Fruit fly (Drosophila melanogaster) whole organism, wandering third instar larva: ENCODE data around the gene mtSSB.
A peak's percentile ranks its signal among the peaks of the same experiment; 100 is the strongest.

Source experiments
- Abd-B ChIP-seq: fragments of >200 bp; optimal IDR thresholded peaks from 2 replicates; lab custom pipeline; 2017; ENCODE audit warnings: missing biosample characterization, missing genetic modification characterization
- CG32264 ChIP-seq: fragments of 200-800 bp; sonication (Bioruptor generic); optimal IDR thresholded peaks from 2 replicates; lab custom pipeline; 2016; ENCODE audit warnings: missing biosample characterization, missing genetic modification characterization
- CG9705 ChIP-seq: fragments of 200-800 bp; sonication (Bioruptor generic); optimal IDR thresholded peaks from 2 replicates; lab custom pipeline; 2018; ENCODE audit warnings: missing biosample characterization, mild to moderate bottlenecking, missing genetic modification characterization
- Dif ChIP-seq: fragments of 200-275, 200-300 bp; sonication (Bioruptor generic); optimal IDR thresholded peaks from 2 replicates; lab custom pipeline; 2018; ENCODE audit warnings: missing biosample characterization, missing genetic modification characterization; ENCODE audit not compliant: partially characterized antibody
- GATAd ChIP-seq: sonication (Bioruptor generic); optimal IDR thresholded peaks from 2 replicates; lab custom pipeline; 2016; ENCODE audit warnings: missing biosample characterization, missing genetic modification characterization
- HLH106 ChIP-seq: fragments of 200-800 bp; optimal IDR thresholded peaks from 3 replicates; lab custom pipeline; 2019; ENCODE audit warnings: missing biosample characterization, mild to moderate bottlenecking, missing genetic modification characterization, moderate library complexity
- Hnf4 ChIP-seq: fragments of 200-800 bp; sonication (Bioruptor generic); optimal IDR thresholded peaks from 2 replicates; lab custom pipeline; 2016; ENCODE audit warnings: missing biosample characterization, mild to moderate bottlenecking, missing genetic modification characterization
- Hr78 ChIP-seq: fragments of >200 bp; optimal IDR thresholded peaks from 2 replicates; lab custom pipeline; 2017; ENCODE audit warnings: missing biosample characterization, missing genetic modification characterization
- Mio ChIP-seq: sonication (Bioruptor generic); optimal IDR thresholded peaks from 2 replicates; lab custom pipeline; 2016; ENCODE audit warnings: missing biosample characterization, missing genetic modification characterization
- Myc ChIP-seq: fragments of >200 bp; optimal IDR thresholded peaks from 2 replicates; lab custom pipeline; 2017
- N ChIP-seq: fragments of >200 bp; optimal IDR thresholded peaks from 2 replicates; lab custom pipeline; 2018; ENCODE audit warnings: missing biosample characterization, missing external identifiers, missing genetic modification characterization
- OdsH ChIP-seq: fragments of 200-800 bp; sonication (Bioruptor generic); optimal IDR thresholded peaks from 2 replicates; lab custom pipeline; 2016; ENCODE audit warnings: missing biosample characterization, mild to moderate bottlenecking, missing genetic modification characterization
- Sp1 ChIP-seq: fragments of 200-800 bp; sonication (Bioruptor generic); optimal IDR thresholded peaks from 3 replicates; lab custom pipeline; 2019; ENCODE audit warnings: missing biosample characterization, mild to moderate bottlenecking, missing genetic modification characterization, moderate library complexity
- Vsx2 ChIP-seq: fragments of 200-300, 225-300 bp; sonication (Bioruptor generic); optimal IDR thresholded peaks from 2 replicates; lab custom pipeline; 2018; ENCODE audit warnings: missing biosample characterization, missing genetic modification characterization; ENCODE audit not compliant: partially characterized antibody
- br ChIP-seq: fragments of 200-800 bp; sonication (Bioruptor generic); optimal IDR thresholded peaks from 2 replicates; lab custom pipeline; 2016; ENCODE audit warnings: missing biosample characterization, missing genetic modification characterization
- brk ChIP-seq: fragments of 200-800 bp; sonication (Bioruptor generic); optimal IDR thresholded peaks from 2 replicates; lab custom pipeline; 2016; ENCODE audit warnings: missing biosample characterization, mild to moderate bottlenecking, missing genetic modification characterization
- dl ChIP-seq, 2 experiments: fragments of 175-275, 200-275 bp in 1 of 2; fragments of 200-275 bp in 1 of 2; sonication (Bioruptor generic); optimal IDR thresholded peaks; lab custom pipeline; 2018; ENCODE audit warnings: mild to moderate bottlenecking in 2 of 2, missing biosample characterization in 2 of 2, missing genetic modification characterization in 2 of 2, moderate library complexity in 2 of 2; ENCODE audit not compliant: partially characterized antibody in 2 of 2, insufficient read depth in 1 of 2
- dmrt93B ChIP-seq: fragments of 200-800 bp; sonication (Bioruptor generic); optimal IDR thresholded peaks from 2 replicates; lab custom pipeline; 2018; ENCODE audit warnings: missing biosample characterization, mild to moderate bottlenecking, missing genetic modification characterization
- dsf ChIP-seq: sonication (Bioruptor generic); optimal IDR thresholded peaks from 2 replicates; lab custom pipeline; 2016; ENCODE audit warnings: missing biosample characterization, missing genetic modification characterization, borderline replicate concordance
- ey ChIP-seq: fragments of 200-800 bp; sonication (Bioruptor generic); optimal IDR thresholded peaks from 2 replicates; lab custom pipeline; 2016; ENCODE audit warnings: missing biosample characterization, missing genetic modification characterization
- foxo ChIP-seq, 2 experiments: fragments of 200-800 bp; sonication (Bioruptor generic); optimal IDR thresholded peaks; 2 replicates in 1 of 2; 3 replicates in 1 of 2; lab custom pipeline; 2016 to 2017; ENCODE audit warnings: missing biosample characterization in 2 of 2, missing genetic modification characterization in 2 of 2
- fru ChIP-seq: fragments of 200-800 bp; sonication (Bioruptor generic); optimal IDR thresholded peaks from 3 replicates; lab custom pipeline; 2016; ENCODE audit warnings: missing biosample characterization, mild to moderate bottlenecking, missing genetic modification characterization
- h ChIP-seq: fragments of 200-800 bp; sonication (Bioruptor generic); optimal IDR thresholded peaks from 3 replicates; lab custom pipeline; 2016; ENCODE audit warnings: missing biosample characterization, mild to moderate bottlenecking, missing genetic modification characterization
- jim ChIP-seq: fragments of 175-275, 200-325 bp; sonication (Bioruptor generic); optimal IDR thresholded peaks from 2 replicates; lab custom pipeline; 2016; ENCODE audit warnings: missing biosample characterization, mild to moderate bottlenecking, missing genetic modification characterization
- lola ChIP-seq: fragments of >200 bp; optimal IDR thresholded peaks from 2 replicates; lab custom pipeline; 2017; ENCODE audit warnings: missing biosample characterization, missing genetic modification characterization
- pan ChIP-seq: fragments of >200 bp; optimal IDR thresholded peaks from 2 replicates; lab custom pipeline; 2017
- psq ChIP-seq: fragments of 200-800 bp; sonication (Bioruptor generic); optimal IDR thresholded peaks from 3 replicates; lab custom pipeline; 2017; ENCODE audit warnings: missing biosample characterization, mild to moderate bottlenecking, missing genetic modification characterization, moderate library complexity
- rgr ChIP-seq: fragments of 200-800 bp; sonication (Bioruptor generic); optimal IDR thresholded peaks from 3 replicates; lab custom pipeline; 2016; ENCODE audit warnings: missing biosample characterization, mild to moderate bottlenecking, missing genetic modification characterization
- sv ChIP-seq: fragments of 200-800 bp; sonication (Bioruptor generic); optimal IDR thresholded peaks from 3 replicates; lab custom pipeline; 2016; ENCODE audit warnings: missing biosample characterization, missing genetic modification characterization
- tai ChIP-seq: sonication (Bioruptor generic); optimal IDR thresholded peaks from 2 replicates; lab custom pipeline; 2016; ENCODE audit warnings: missing biosample characterization, missing genetic modification characterization
- woc ChIP-seq: sonication (Bioruptor generic); optimal IDR thresholded peaks from 2 replicates; lab custom pipeline; 2016; ENCODE audit warnings: missing biosample characterization, mild to moderate bottlenecking, missing genetic modification characterization

The mtSSB gene

dm6 chr3R:16182269-16182875 is 22.7 kb downstream of the mtSSB start:
- TF ChIP-seq fru (GFP tag; lab: Kevin White, UChicago): no peak
- TF ChIP-seq brk: no peak
- TF ChIP-seq br (GFP tag; lab: Kevin White, UChicago): no peak
- TF ChIP-seq Hr78 (GFP tag; lab: Kevin White, UChicago): no peak
- no peak for TF ChIP-seq Sp1 (GFP tag; lab: Kevin White, UChicago)
- TF ChIP-seq dl (GFP tag; optimal IDR thresholded peaks at IDR 0.05; lab: Kevin White, UChicago; ENCODE audit: insufficient read depth in 1 of 2, partially characterized antibody in 2 of 2): no peak
- no peak for TF ChIP-seq tai (GFP tag; lab: Kevin White, UChicago)
- no peak for TF ChIP-seq Vsx2 (GFP tag; lab: Kevin White, UChicago)
- no peak for TF ChIP-seq dmrt93B (GFP tag; lab: Kevin White, UChicago)
- TF ChIP-seq CG32264: no peak
- no peak for TF ChIP-seq pan (lab: Kevin White, UChicago)
- TF ChIP-seq psq (GFP tag; lab: Kevin White, UChicago): no peak
- no peak for TF ChIP-seq h (GFP tag; lab: Kevin White, UChicago)

DNA sequence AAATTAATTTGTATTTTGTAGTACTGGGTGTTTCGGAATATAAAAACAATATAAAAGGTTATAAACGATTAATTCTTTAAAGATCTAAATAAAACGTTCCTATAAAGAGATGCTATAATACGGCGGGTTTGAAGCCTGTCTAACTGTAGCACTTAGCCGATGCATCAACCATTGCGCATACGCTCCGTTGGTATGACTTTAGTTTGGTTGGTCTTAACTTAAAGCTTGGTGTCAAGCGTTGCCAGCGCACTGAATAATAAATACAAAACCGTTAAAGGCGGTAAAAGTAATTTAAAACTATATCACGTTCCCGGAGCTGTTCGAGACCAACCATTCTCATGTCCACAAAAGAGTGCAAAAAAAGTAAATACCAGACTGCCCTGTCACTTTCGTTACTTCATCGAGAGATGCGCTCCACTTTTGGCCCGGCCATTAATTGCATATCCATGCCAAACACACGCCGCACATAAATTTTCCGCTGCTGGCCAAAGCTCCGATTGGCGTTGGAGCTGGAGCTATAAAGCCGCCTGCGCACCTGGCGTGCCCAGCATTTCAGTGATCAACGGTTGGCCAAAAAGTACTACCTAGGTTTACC is 24.5 kb downstream of the mtSSB start, which contains the start of gene CG8927:
TSS of gene CG8927 (plus strand) at position 545 of the 595 bp plus-strand sequence.
- TF ChIP-seq dsf (GFP tag; lab: Kevin White, UChicago) (no peak), Myc (lab: Kevin White, UChicago) (peak; percentile 9)

DNA sequence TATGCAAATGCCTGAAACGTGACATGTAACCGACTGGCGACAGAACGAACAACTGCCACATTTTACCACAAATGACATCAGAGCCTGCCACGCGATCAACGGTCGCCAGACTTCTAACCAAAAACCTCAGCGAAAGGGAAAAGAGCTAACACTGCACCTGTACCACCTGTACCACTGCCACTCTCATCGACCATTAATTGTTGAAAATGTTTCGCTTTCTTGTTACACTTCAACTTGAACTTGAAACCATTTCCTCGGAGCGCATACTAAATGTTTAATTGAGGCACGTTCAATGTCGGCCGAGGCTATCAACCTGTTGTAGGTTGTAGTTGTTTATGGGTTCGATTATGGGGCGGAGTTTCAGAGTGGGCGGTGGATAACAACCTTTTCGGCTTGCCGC is 28.5 kb downstream of the mtSSB start:
- TF ChIP-seq GATAd (GFP tag; lab: Kevin White, UChicago): no peak
- TF ChIP-seq, all 38 proteins: peak for 0

- TF ChIP-seq dmrt93B (GFP tag; lab: Kevin White, UChicago): no peak
- TF ChIP-seq Mio: no peak
- no peak for TF ChIP-seq ey (GFP tag; lab: Kevin White, UChicago)
- no peak for TF ChIP-seq CG32264
- TF ChIP-seq jim: no peak
- TF ChIP-seq Sp1 (GFP tag; lab: Kevin White, UChicago): no peak
- TF ChIP-seq, all 38 proteins: peak for 0
Observed at dm6 chr3R:16173500-16173899, 31.6 kb downstream of the mtSSB start.

DNA sequence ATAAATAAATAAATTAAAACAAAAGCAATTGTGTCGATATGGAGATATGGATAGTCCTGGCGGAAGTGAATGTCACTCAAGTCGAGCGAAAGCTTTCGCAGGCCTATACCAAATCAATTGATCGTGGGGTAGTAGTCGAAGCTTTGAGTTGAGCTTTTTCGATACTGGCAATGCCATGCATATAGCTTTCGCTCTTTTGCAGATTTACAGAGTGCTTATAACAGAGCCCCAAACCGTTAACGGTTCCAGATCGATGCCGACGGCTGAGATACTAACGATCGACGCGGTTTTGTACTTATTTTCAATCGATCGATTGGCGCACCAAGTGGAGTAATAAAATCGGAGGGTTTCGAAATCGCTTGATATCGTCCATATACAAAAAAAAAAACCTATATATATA is 33.3 kb downstream of the mtSSB start, which contains the start of gene CG8925:
TSS of gene CG8925 (plus strand) at position 245 of the 400 bp plus-strand sequence.
- no peak for TF ChIP-seq N (GFP tag; lab: Kevin White, UChicago)
- TF ChIP-seq HLH106 (tag; lab: Kevin White, UChicago): no peak
- no peak for TF ChIP-seq Dif
- no peak for TF ChIP-seq jim
- TF ChIP-seq tai (GFP tag; lab: Kevin White, UChicago): no peak
- TF ChIP-seq br (GFP tag; lab: Kevin White, UChicago): no peak
- no peak for TF ChIP-seq dmrt93B (GFP tag; lab: Kevin White, UChicago)
- no peak for TF ChIP-seq Mio
- TF ChIP-seq dl (GFP tag; optimal IDR thresholded peaks at IDR 0.05; lab: Kevin White, UChicago; ENCODE audit: insufficient read depth in 1 of 2, partially characterized antibody in 2 of 2): no peak
- no peak for TF ChIP-seq sv (GFP tag; lab: Kevin White, UChicago)
- TF ChIP-seq Hnf4: no peak

dm6 chr3R:16168088-16168487 is 37.0 kb downstream of the mtSSB start:
- no peak for TF ChIP-seq woc (GFP tag; lab: Kevin White, UChicago)
- TF ChIP-seq ey (GFP tag; lab: Kevin White, UChicago): no peak
- no peak for TF ChIP-seq CG32264
- no peak for TF ChIP-seq OdsH (GFP tag; lab: Kevin White, UChicago)
- no peak for TF ChIP-seq dl (GFP tag; optimal IDR thresholded peaks at IDR 0.05; lab: Kevin White, UChicago; ENCODE audit: insufficient read depth in 1 of 2, partially characterized antibody in 2 of 2)
- TF ChIP-seq Abd-B: no peak
- no peak for TF ChIP-seq CG9705 (GFP tag; lab: Kevin White, UChicago)
- no peak for TF ChIP-seq Hr78 (GFP tag; lab: Kevin White, UChicago)
- no peak for TF ChIP-seq Myc (lab: Kevin White, UChicago)
- no peak for TF ChIP-seq N (GFP tag; lab: Kevin White, UChicago)
- no peak for TF ChIP-seq dsf (GFP tag; lab: Kevin White, UChicago)
- TF ChIP-seq lola (GFP tag; lab: Kevin White, UChicago): no peak
- TF ChIP-seq fru (GFP tag; lab: Kevin White, UChicago): no peak
- TF ChIP-seq foxo (GFP tag; optimal IDR thresholded peaks at IDR 0.05; lab: Kevin White, UChicago): no peak
- TF ChIP-seq sv (GFP tag; lab: Kevin White, UChicago): no peak
- TF ChIP-seq GATAd (GFP tag; lab: Kevin White, UChicago): no peak
- TF ChIP-seq rgr: no peak
- no peak for TF ChIP-seq h (GFP tag; lab: Kevin White, UChicago)
